Worm (Caenorhabditis elegans) whole organism, late embryonic: ENCODE measurements around the gene Y119D3B.14.

Source experiments
- ama-1 ChIP-seq: fragments of 150-350 bp; optimal IDR thresholded peaks from 2 replicates; lab custom pipeline; 2014
- elt-2 ChIP-seq: sonication (generic microtip); optimal IDR thresholded peaks from 2 replicates; lab custom pipeline; 2016; ENCODE audit warnings: missing genetic modification reagents, missing genetic modification characterization, missing compliant biosample characterization
- fax-1 ChIP-seq: sonication (generic microtip); optimal IDR thresholded peaks from 2 replicates; lab custom pipeline; 2016; ENCODE audit warnings: missing genotype, missing genetic modification characterization, missing compliant biosample characterization
- hlh-15 ChIP-seq: sonication (generic microtip); optimal IDR thresholded peaks from 2 replicates; lab custom pipeline; 2016; ENCODE audit warnings: missing genetic modification characterization, missing compliant biosample characterization
- nhr-11 ChIP-seq: fragments of 150-350 bp; optimal IDR thresholded peaks from 2 replicates; lab custom pipeline; 2014; ENCODE audit warnings: missing biosample characterization, missing genetic modification characterization
- ref-2 ChIP-seq: sonication (generic microtip); optimal IDR thresholded peaks from 2 replicates; lab custom pipeline; 2016; ENCODE audit warnings: missing genetic modification characterization, missing compliant biosample characterization

DNA sequence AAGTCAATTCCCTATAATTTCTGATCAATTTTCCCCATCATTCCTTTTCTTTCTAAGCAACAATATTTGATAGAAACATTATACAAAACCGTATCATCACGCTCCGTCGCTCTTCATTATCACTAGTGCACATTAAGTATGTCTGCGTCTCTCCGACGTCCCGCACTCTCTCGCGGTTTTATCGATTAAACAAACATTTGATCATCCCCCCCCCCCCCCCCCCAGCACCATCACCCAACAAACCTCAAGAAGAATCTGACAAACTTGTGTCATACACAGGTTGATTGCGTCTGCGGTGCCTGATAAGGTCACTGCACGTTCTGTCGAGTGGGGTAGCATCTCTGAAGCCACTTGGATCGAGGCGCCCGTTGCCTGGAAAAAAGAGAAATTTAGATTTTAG, 26.4 kb upstream of the Y119D3B.14 start:
- TF ChIP-seq ref-2 (no peak), nhr-11 (tag; lab: Kevin White, UChicago) (no peak), ama-1 (no peak), hlh-15 (no peak), elt-2 (tag; lab: Kevin White, UChicago) (peak; percentile 85), fax-1 (tag; lab: Kevin White, UChicago) (no peak)
